Fruit fly (Drosophila melanogaster) whole organism, adult: Measurements from ENCODE around the gene mor.

Source experiments
- CG11617 ChIP-seq: fragments of 200-800 bp; sonication (Bioruptor generic); optimal IDR thresholded peaks from 2 replicates; lab custom pipeline; 2017; ENCODE audit warnings: mild to moderate bottlenecking, missing biosample characterization, missing genetic modification reagents, missing genetic modification characterization
- CG12768 ChIP-seq: fragments of 200-800 bp; sonication (Bioruptor generic); optimal IDR thresholded peaks from 2 replicates; lab custom pipeline; 2017; ENCODE audit warnings: missing biosample characterization, missing genetic modification characterization, mild to moderate bottlenecking, moderate library complexity, missing genetic modification reagents
- CG14711 ChIP-seq: fragments of 200-800 bp; sonication (Bioruptor generic); optimal IDR thresholded peaks from 2 replicates; lab custom pipeline; 2018; ENCODE audit warnings: missing biosample characterization, mild to moderate bottlenecking, missing genetic modification characterization, moderate library complexity
- CG1620 ChIP-seq: fragments of 200-800 bp; sonication (Bioruptor generic); optimal IDR thresholded peaks from 2 replicates; lab custom pipeline; 2016; ENCODE audit warnings: missing biosample characterization, missing genetic modification characterization
- CG33017 ChIP-seq: fragments of 200-800 bp; sonication (Bioruptor generic); optimal IDR thresholded peaks from 2 replicates; lab custom pipeline; 2018; ENCODE audit warnings: missing biosample characterization, mild to moderate bottlenecking, missing genetic modification characterization, moderate library complexity
- CG5204 ChIP-seq: fragments of 200-800 bp; sonication (Bioruptor generic); optimal IDR thresholded peaks from 2 replicates; lab custom pipeline; 2016; ENCODE audit warnings: missing biosample characterization, missing genetic modification characterization
- CG7045 ChIP-seq: fragments of 200-800 bp; sonication (Bioruptor generic); optimal IDR thresholded peaks from 2 replicates; lab custom pipeline; 2017; ENCODE audit warnings: missing biosample characterization, mild to moderate bottlenecking, missing genetic modification characterization
- CG7101 ChIP-seq: fragments of 200-800 bp; sonication (Bioruptor generic); optimal IDR thresholded peaks from 2 replicates; lab custom pipeline; 2018; ENCODE audit warnings: missing biosample characterization, mild to moderate bottlenecking, missing genetic modification characterization, moderate library complexity
- Clk ChIP-seq: fragments of 200-800 bp; sonication (Bioruptor generic); optimal IDR thresholded peaks from 2 replicates; lab custom pipeline; 2017; ENCODE audit warnings: missing biosample characterization, missing genetic modification characterization
- Crg-1 ChIP-seq: fragments of 200-800 bp; sonication (Bioruptor generic); optimal IDR thresholded peaks from 2 replicates; lab custom pipeline; 2016; ENCODE audit warnings: missing biosample characterization, missing genetic modification characterization
- Hr96 ChIP-seq: fragments of 200-800 bp; sonication (Bioruptor generic); optimal IDR thresholded peaks from 2 replicates; lab custom pipeline; 2016; ENCODE audit warnings: missing biosample characterization, missing genetic modification characterization
- Mnt ChIP-seq: fragments of 200-800 bp; sonication (Bioruptor generic); optimal IDR thresholded peaks from 2 replicates; lab custom pipeline; 2016; ENCODE audit warnings: missing biosample characterization, mild to moderate bottlenecking, missing genetic modification characterization
- bab1 ChIP-seq: fragments of 200-800 bp; sonication (Bioruptor generic); optimal IDR thresholded peaks from 3 replicates; lab custom pipeline; 2019; ENCODE audit warnings: missing biosample characterization, mild to moderate bottlenecking, missing genetic modification characterization, moderate library complexity
- cic ChIP-seq: fragments of 200-800 bp; sonication (Bioruptor generic); optimal IDR thresholded peaks from 2 replicates; lab custom pipeline; 2017; ENCODE audit warnings: missing biosample characterization, mild to moderate bottlenecking, missing genetic modification characterization, moderate library complexity
- cnc ChIP-seq, 2 experiments: fragments of >200 bp; optimal IDR thresholded peaks; 2 replicates each; lab custom pipeline; 2017
- kay ChIP-seq: fragments of 200-800 bp; sonication (Bioruptor generic); peaks from one replicate; lab custom pipeline; 2016; ENCODE audit warnings: missing biosample characterization, missing genetic modification characterization, borderline replicate concordance
- ovo ChIP-seq: fragments of 200-800 bp; sonication (Bioruptor generic); optimal IDR thresholded peaks from 2 replicates; lab custom pipeline; 2016; ENCODE audit warnings: missing biosample characterization, missing genetic modification characterization
- pad ChIP-seq: fragments of 200-800 bp; sonication (Bioruptor generic); optimal IDR thresholded peaks from 3 replicates; lab custom pipeline; 2017; ENCODE audit warnings: missing biosample characterization, missing genetic modification characterization, mild to moderate bottlenecking, moderate library complexity, missing genetic modification reagents
- tj ChIP-seq: fragments of 200-800 bp; sonication (Bioruptor generic); optimal IDR thresholded peaks from 3 replicates; lab custom pipeline; 2017; ENCODE audit warnings: missing biosample characterization, mild to moderate bottlenecking, missing genetic modification characterization, moderate library complexity
- toe ChIP-seq: fragments of 200-800 bp; sonication (Bioruptor generic); optimal IDR thresholded peaks from 2 replicates; lab custom pipeline; 2016; ENCODE audit warnings: missing biosample characterization, missing genetic modification characterization

Gene mor

dm6 chr3R:15973488-15973975 lies 819 bp upstream of the mor start:
- peak; percentile 82 for TF ChIP-seq pad (GFP tag; lab: Kevin White, UChicago)
- peak; percentile 17 for TF ChIP-seq Hr96 (GFP tag; lab: Kevin White, UChicago)
- peak; percentile 12 for TF ChIP-seq CG7101 (tag; lab: Kevin White, UChicago)
- peak; percentile 19 for TF ChIP-seq tj (GFP tag; lab: Kevin White, UChicago)
- peak; percentile 53 for TF ChIP-seq Crg-1 (GFP tag; lab: Kevin White, UChicago)
- peak; percentile 21 for TF ChIP-seq CG12768 (GFP tag; lab: Kevin White, UChicago)
- no peak for TF ChIP-seq CG5204
- no peak for TF ChIP-seq CG7045 (GFP tag; lab: Kevin White, UChicago)
- no peak for TF ChIP-seq ovo (GFP tag; lab: Kevin White, UChicago)
- no peak for TF ChIP-seq CG33017 (tag; lab: Kevin White, UChicago)
- TF ChIP-seq kay: no peak
- TF ChIP-seq cic (GFP tag; lab: Kevin White, UChicago): peak; percentile 98
- no peak for TF ChIP-seq bab1
- peak; percentile 2 for TF ChIP-seq CG11617
- TF ChIP-seq toe (GFP tag; lab: Kevin White, UChicago): peak; percentile 15
- peak; percentile 69 for TF ChIP-seq Mnt

- no peak for TF ChIP-seq Clk
- TF ChIP-seq pad (GFP tag; lab: Kevin White, UChicago): no peak
- peak; percentile 52 for TF ChIP-seq CG1620 (GFP tag; lab: Kevin White, UChicago)
- peak; percentile 54 for TF ChIP-seq CG11617
- TF ChIP-seq CG7045 (GFP tag; lab: Kevin White, UChicago): peak; percentile 4
- TF ChIP-seq CG33017 (tag; lab: Kevin White, UChicago): peak; percentile 23
- TF ChIP-seq cnc (optimal IDR thresholded peaks at IDR 0.05; lab: Kevin White, UChicago): no peak
- peak; percentile 50 for TF ChIP-seq CG7101 (tag; lab: Kevin White, UChicago)
- TF ChIP-seq Hr96 (GFP tag; lab: Kevin White, UChicago): peak; percentile 57
- TF ChIP-seq CG12768 (GFP tag; lab: Kevin White, UChicago): no peak
- no peak for TF ChIP-seq Crg-1 (GFP tag; lab: Kevin White, UChicago)
- TF ChIP-seq tj (GFP tag; lab: Kevin White, UChicago): peak; percentile 45
- peak; percentile 33 for TF ChIP-seq CG14711 (tag; lab: Kevin White, UChicago)
- peak; percentile 9 for TF ChIP-seq ovo (GFP tag; lab: Kevin White, UChicago)
- peak; percentile 59 for TF ChIP-seq Mnt
- TF ChIP-seq kay: no peak
- TF ChIP-seq bab1: peak; percentile 56
- peak; percentile 89 for TF ChIP-seq toe (GFP tag; lab: Kevin White, UChicago)
- no peak for TF ChIP-seq cic (GFP tag; lab: Kevin White, UChicago)
- peak; percentile 78 for TF ChIP-seq CG5204
These were observed 320 bp upstream of the mor start, which contains the start of gene Hel89B for dm6 chr3R:15972979-15973486. Gene Hel89B (plus strand): TSS chr3R:15973298.

- TF ChIP-seq CG7045 (GFP tag; lab: Kevin White, UChicago): peak; percentile 71
- peak; percentile 31 for TF ChIP-seq cic (GFP tag; lab: Kevin White, UChicago)
- peak; percentile 87 for TF ChIP-seq CG11617
- TF ChIP-seq pad (GFP tag; lab: Kevin White, UChicago): peak; percentile 2
- peak; percentile 95 for TF ChIP-seq CG7101 (tag; lab: Kevin White, UChicago)
- peak; percentile 73 for TF ChIP-seq ovo (GFP tag; lab: Kevin White, UChicago)
- peak; percentile 64 for TF ChIP-seq tj (GFP tag; lab: Kevin White, UChicago)
- peak; percentile 94 for TF ChIP-seq CG33017 (tag; lab: Kevin White, UChicago)
- TF ChIP-seq CG12768 (GFP tag; lab: Kevin White, UChicago): peak; percentile 28
- peak; percentile 72 for TF ChIP-seq toe (GFP tag; lab: Kevin White, UChicago)
- TF ChIP-seq Crg-1 (GFP tag; lab: Kevin White, UChicago): peak; percentile 70
- TF ChIP-seq kay: no peak
- no peak for TF ChIP-seq CG5204
- TF ChIP-seq bab1: peak; percentile 92
- TF ChIP-seq Mnt: peak; percentile 64
- no peak for TF ChIP-seq cnc (optimal IDR thresholded peaks at IDR 0.05; lab: Kevin White, UChicago)
- TF ChIP-seq Clk: no peak
- TF ChIP-seq Hr96 (GFP tag; lab: Kevin White, UChicago): peak; percentile 85
- peak; percentile 60 for TF ChIP-seq CG14711 (tag; lab: Kevin White, UChicago)
- TF ChIP-seq CG1620 (GFP tag; lab: Kevin White, UChicago): peak; percentile 94
These were observed 7.5 kb downstream of the mor start, which contains the start of the genes CG32856 and Rbf2 for dm6 chr3R:15965169-15965568. Gene CG32856 (minus strand): TSS chr3R:15965351. Gene Rbf2 (plus strand): TSS chr3R:15965446.

dm6 chr3R:15963690-15964281 lies 8.9 kb downstream of the mor start, which contains the start of the genes CG4287 and CG5516:
Gene CG4287 (minus strand): TSS chr3R:15963867.
Gene CG5516 (plus strand): TSS chr3R:15963884.
- TF ChIP-seq CG7101 (tag; lab: Kevin White, UChicago): peak; percentile 12
- TF ChIP-seq toe (GFP tag; lab: Kevin White, UChicago): no peak
- no peak for TF ChIP-seq kay
- TF ChIP-seq Mnt: peak; percentile 31
- peak; percentile 42 for TF ChIP-seq CG11617
- no peak for TF ChIP-seq cic (GFP tag; lab: Kevin White, UChicago)
- no peak for TF ChIP-seq CG33017 (tag; lab: Kevin White, UChicago)
- no peak for TF ChIP-seq Hr96 (GFP tag; lab: Kevin White, UChicago)
- TF ChIP-seq CG14711 (tag; lab: Kevin White, UChicago): peak; percentile 43
- no peak for TF ChIP-seq pad (GFP tag; lab: Kevin White, UChicago)
- peak; percentile 78 for TF ChIP-seq tj (GFP tag; lab: Kevin White, UChicago)
- TF ChIP-seq Clk: no peak
- no peak for TF ChIP-seq Crg-1 (GFP tag; lab: Kevin White, UChicago)
- no peak for TF ChIP-seq CG1620 (GFP tag; lab: Kevin White, UChicago)
- TF ChIP-seq bab1: peak; percentile 59
- TF ChIP-seq CG12768 (GFP tag; lab: Kevin White, UChicago): no peak
- TF ChIP-seq ovo (GFP tag; lab: Kevin White, UChicago): no peak

dm6 chr3R:15950843-15951242 lies 21.9 kb downstream of the mor start, which contains the start of the genes CG31088 and CG46383:
Gene CG31088 (minus strand): TSS chr3R:15950943.
Gene CG46383 (minus strand): TSS chr3R:15950943.
- TF ChIP-seq pad (GFP tag; lab: Kevin White, UChicago): no peak
